Fruit fly (Drosophila melanogaster) whole organism, embryonic: ENCODE measurements around the gene DAAM.
A peak's percentile ranks its signal among the peaks of the same experiment; 100 is the strongest.

ENCODE experiments used
- Asciz ChIP-seq: fragments of 200-800 bp; sonication (Bioruptor generic); optimal IDR thresholded peaks from 2 replicates; lab custom pipeline; 2017; ENCODE audit warnings: missing biosample characterization, mild to moderate bottlenecking, missing genetic modification characterization, missing genetic modification reagents
- CG10274 ChIP-seq: fragments of 200-800 bp; sonication (Bioruptor generic); optimal IDR thresholded peaks from 3 replicates; lab custom pipeline; 2017; ENCODE audit warnings: missing biosample characterization, mild to moderate bottlenecking, missing genetic modification characterization
- CG10431 ChIP-seq: fragments of 200-800 bp; sonication (Bioruptor generic); optimal IDR thresholded peaks from 3 replicates; lab custom pipeline; 2018; ENCODE audit warnings: missing biosample characterization, mild to moderate bottlenecking, missing genetic modification characterization
- CG11696 ChIP-seq: fragments of 200-800 bp; sonication (Bioruptor generic); IDR thresholded peaks from 2 replicates; pipeline ENCODE4 v1.3.6; 2022; ENCODE audit warnings: missing biosample characterization, missing genetic modification characterization
- CG13894 ChIP-seq: fragments of 200-800 bp; sonication (Bioruptor generic); optimal IDR thresholded peaks from 3 replicates; lab custom pipeline; 2018; ENCODE audit warnings: missing biosample characterization, mild to moderate bottlenecking, missing genetic modification characterization, moderate library complexity
- CG14860 ChIP-seq: fragments of 200-800 bp; sonication (Bioruptor generic); IDR thresholded peaks from 3 replicates; pipeline ENCODE4 v1.3.6; 2022; ENCODE audit warnings: missing biosample characterization, missing genetic modification characterization; ENCODE audit not compliant: partially characterized antibody
- CG15514 ChIP-seq: fragments of 200-800 bp; sonication (Bioruptor generic); optimal IDR thresholded peaks from 3 replicates; lab custom pipeline; 2017; ENCODE audit warnings: missing biosample characterization, missing genetic modification characterization, mild to moderate bottlenecking, moderate library complexity, missing genetic modification reagents
- CG16813 ChIP-seq: fragments of 200-800 bp; sonication (Bioruptor generic); IDR thresholded peaks from 3 replicates; pipeline ENCODE4 v1.3.6; 2022; ENCODE audit warnings: missing biosample characterization, missing genetic modification characterization; ENCODE audit not compliant: partially characterized antibody
- CG17186 ChIP-seq: fragments of 200-800 bp; sonication (Bioruptor generic); optimal IDR thresholded peaks from 3 replicates; lab custom pipeline; 2017; ENCODE audit warnings: missing biosample characterization, missing genetic modification reagents, missing genetic modification characterization
- CG17912 ChIP-seq: fragments of 200-800 bp; sonication (Bioruptor generic); optimal IDR thresholded peaks from 2 replicates; lab custom pipeline; 2018; ENCODE audit warnings: missing biosample characterization, mild to moderate bottlenecking, missing genetic modification characterization
- CG2116 ChIP-seq: fragments of 200-800 bp; sonication (Bioruptor generic); optimal IDR thresholded peaks from 3 replicates; lab custom pipeline; 2018; ENCODE audit warnings: missing biosample characterization, mild to moderate bottlenecking, missing genetic modification characterization
- CG2129 ChIP-seq: fragments of 200-800 bp; sonication (Bioruptor generic); IDR thresholded peaks from 2 replicates; pipeline ENCODE4 v1.3.6; 2022; ENCODE audit warnings: missing biosample characterization, missing genetic modification characterization; ENCODE audit not compliant: partially characterized antibody
- CG30431 ChIP-seq: fragments of 200-800 bp; sonication (Bioruptor generic); optimal IDR thresholded peaks from 2 replicates; lab custom pipeline; 2017; ENCODE audit warnings: missing biosample characterization, missing genetic modification characterization
- CG5180 ChIP-seq: fragments of 200-800 bp; sonication (Bioruptor generic); optimal IDR thresholded peaks from 3 replicates; lab custom pipeline; 2017; ENCODE audit warnings: missing biosample characterization, missing genetic modification characterization, mild to moderate bottlenecking, moderate library complexity, missing genetic modification reagents
- CG8290 ChIP-seq, 3 experiments: fragments of 200-800 bp; sonication (Bioruptor generic); optimal IDR thresholded peaks; 2 replicates each; lab custom pipeline; 2016 to 2019; ENCODE audit warnings: missing biosample characterization in 3 of 3, missing genetic modification characterization in 3 of 3, mild to moderate bottlenecking in 2 of 3, moderate library complexity in 1 of 3
- CoRest ChIP-seq: fragments of 200-800 bp; sonication (Bioruptor generic); optimal IDR thresholded peaks from 3 replicates; lab custom pipeline; 2018; ENCODE audit warnings: missing biosample characterization, mild to moderate bottlenecking, missing genetic modification characterization, moderate library complexity
- Dp ChIP-seq: fragments of 200-800 bp; sonication (Bioruptor generic); optimal IDR thresholded peaks from 2 replicates; lab custom pipeline; 2018; ENCODE audit warnings: missing biosample characterization, mild to moderate bottlenecking, missing genetic modification characterization, moderate library complexity
- Fer2 ChIP-seq: fragments of 200-800 bp; sonication (Bioruptor generic); optimal IDR thresholded peaks from 2 replicates; lab custom pipeline; 2018; ENCODE audit warnings: missing biosample characterization, mild to moderate bottlenecking, missing genetic modification characterization, moderate library complexity
- H15 ChIP-seq: fragments of 200-800 bp; sonication (Bioruptor generic); IDR thresholded peaks from 3 replicates; pipeline ENCODE4 v1.3.6; 2022; ENCODE audit warnings: missing biosample characterization, missing genetic modification characterization
- Max ChIP-seq: fragments of 200-800 bp; sonication (Bioruptor generic); optimal IDR thresholded peaks from 2 replicates; lab custom pipeline; 2016; ENCODE audit warnings: missing biosample characterization, mild to moderate bottlenecking, missing genetic modification characterization
- Med ChIP-seq: fragments of 200-800 bp; sonication (Bioruptor generic); peaks from one replicate; lab custom pipeline; 2016; ENCODE audit warnings: missing biosample characterization, missing genetic modification characterization, mild to moderate bottlenecking, inconsistent platforms, moderate library complexity
- Mes4 ChIP-seq: fragments of 200-800 bp; sonication (Bioruptor generic); optimal IDR thresholded peaks from 2 replicates; lab custom pipeline; 2016; ENCODE audit warnings: missing biosample characterization, missing genetic modification characterization
- NC2β ChIP-seq: fragments of 200-800 bp; sonication (Bioruptor generic); optimal IDR thresholded peaks from 2 replicates; lab custom pipeline; 2016; ENCODE audit warnings: missing biosample characterization, missing genetic modification characterization
- Ptx1 ChIP-seq: fragments of 200-800 bp; sonication (Bioruptor generic); IDR thresholded peaks from 2 replicates; pipeline ENCODE4 v1.3.6; 2022; ENCODE audit warnings: missing biosample characterization, missing genetic modification characterization
- Ravus ChIP-seq: fragments of 200-800 bp; sonication (Bioruptor generic); IDR thresholded peaks from 2 replicates; pipeline ENCODE4 v1.3.6; 2022; ENCODE audit warnings: missing biosample characterization, missing genetic modification characterization
- Six4 ChIP-seq: fragments of 200-800 bp; sonication (Bioruptor generic); optimal IDR thresholded peaks from 2 replicates; lab custom pipeline; 2016; ENCODE audit warnings: missing biosample characterization, missing genetic modification characterization
- Sox102F ChIP-seq: fragments of 200-800 bp; sonication (Bioruptor generic); optimal IDR thresholded peaks from 2 replicates; lab custom pipeline; 2018; ENCODE audit warnings: missing biosample characterization, mild to moderate bottlenecking, missing genetic modification characterization, moderate library complexity
- Trl ChIP-seq, 3 experiments: fragments of >200 bp in 2 of 3; fragments of 200-800 bp in 1 of 3; sonication (Bioruptor generic) in 1 of 3; optimal IDR thresholded peaks; 2 replicates in 1 of 3; 3 replicates in 2 of 3; lab custom pipeline; 2016 to 2017; ENCODE audit warnings: missing biosample characterization in 1 of 3, missing genetic modification characterization in 1 of 3
- YL-1 ChIP-seq: fragments of 200-800 bp; sonication (Bioruptor generic); optimal IDR thresholded peaks from 3 replicates; lab custom pipeline; 2017; ENCODE audit warnings: missing biosample characterization, mild to moderate bottlenecking, missing genetic modification characterization
- abd-A ChIP-seq: fragments of 200-800 bp; sonication (Bioruptor generic); optimal IDR thresholded peaks from 3 replicates; lab custom pipeline; 2019; ENCODE audit warnings: missing biosample characterization, mild to moderate bottlenecking, missing genetic modification characterization, moderate library complexity
- ase ChIP-seq: fragments of 200-800 bp; sonication (Bioruptor generic); IDR thresholded peaks from 3 replicates; pipeline ENCODE4 v1.3.6; 2022; ENCODE audit warnings: missing biosample characterization, missing genetic modification characterization
- ci ChIP-seq: fragments of 200-800 bp; sonication (Bioruptor generic); IDR thresholded peaks from 3 replicates; pipeline ENCODE4 v1.3.6; 2022; ENCODE audit warnings: missing biosample characterization, missing genetic modification characterization
- corto ChIP-seq: fragments of 200-800 bp; sonication (Bioruptor generic); optimal IDR thresholded peaks from 2 replicates; lab custom pipeline; 2016; ENCODE audit warnings: missing biosample characterization, mild to moderate bottlenecking, missing genetic modification characterization, moderate library complexity
- dan ChIP-seq: fragments of 200-800 bp; sonication (Bioruptor generic); IDR thresholded peaks from 2 replicates; pipeline ENCODE4 v1.3.6; 2022; ENCODE audit warnings: missing biosample characterization, missing genetic modification characterization
- dm ChIP-seq: fragments of 200-800 bp; sonication (Bioruptor generic); optimal IDR thresholded peaks from 3 replicates; lab custom pipeline; 2016; ENCODE audit warnings: missing biosample characterization, missing genetic modification characterization
- dpn ChIP-seq, 2 experiments: fragments of 200-800 bp; sonication (Bioruptor generic); optimal IDR thresholded peaks; 3 replicates each; lab custom pipeline; 2016; ENCODE audit warnings: missing biosample characterization in 2 of 2, missing genetic modification characterization in 2 of 2
- fd3F ChIP-seq: fragments of 200-800 bp; sonication (Bioruptor generic); optimal IDR thresholded peaks from 2 replicates; lab custom pipeline; 2018; ENCODE audit warnings: missing biosample characterization, mild to moderate bottlenecking, missing genetic modification characterization, moderate library complexity
- grau ChIP-seq: fragments of 200-800 bp; optimal IDR thresholded peaks from 3 replicates; lab custom pipeline; 2019; ENCODE audit warnings: missing biosample characterization, mild to moderate bottlenecking, missing genetic modification characterization, moderate library complexity
- gsb-n ChIP-seq: fragments of 200-800 bp; sonication (Bioruptor generic); optimal IDR thresholded peaks from 3 replicates; lab custom pipeline; 2018; ENCODE audit warnings: missing biosample characterization, mild to moderate bottlenecking, missing genetic modification characterization
- hbn ChIP-seq: fragments of 200-800 bp; sonication (Bioruptor generic); IDR thresholded peaks from 2 replicates; pipeline ENCODE4 v1.3.6; 2022; ENCODE audit warnings: missing biosample characterization, missing genetic modification characterization; ENCODE audit not compliant: partially characterized antibody
- inv ChIP-seq: fragments of 200-800 bp; sonication (Bioruptor generic); IDR thresholded peaks from 2 replicates; pipeline ENCODE4 v1.3.6; 2022; ENCODE audit warnings: missing biosample characterization, missing genetic modification characterization; ENCODE audit not compliant: partially characterized antibody
- nerfin-1 ChIP-seq: fragments of 200-800 bp; sonication (Bioruptor generic); optimal IDR thresholded peaks from 3 replicates; lab custom pipeline; 2019; ENCODE audit warnings: missing biosample characterization, mild to moderate bottlenecking, missing genetic modification characterization, moderate library complexity
- phol ChIP-seq: fragments of 200-800 bp; sonication (Bioruptor generic); optimal IDR thresholded peaks from 3 replicates; lab custom pipeline; 2018; ENCODE audit warnings: missing biosample characterization, mild to moderate bottlenecking, missing genetic modification characterization, moderate library complexity
- sqz ChIP-seq: fragments of 200-800 bp; sonication (Bioruptor generic); optimal IDR thresholded peaks from 3 replicates; lab custom pipeline; 2018; ENCODE audit warnings: missing biosample characterization, mild to moderate bottlenecking, missing genetic modification characterization
- ssp ChIP-seq: fragments of 200-800 bp; sonication (Bioruptor generic); IDR thresholded peaks from 2 replicates; pipeline ENCODE4 v1.3.6; 2022; ENCODE audit warnings: missing biosample characterization, missing genetic modification characterization
- stc ChIP-seq: fragments of 200-800 bp; sonication (Bioruptor generic); IDR thresholded peaks from 2 replicates; pipeline ENCODE4 v1.3.6; 2022; ENCODE audit warnings: missing biosample characterization, missing genetic modification characterization
- zen ChIP-seq: fragments of 200-800 bp; sonication (Bioruptor generic); optimal IDR thresholded peaks from 3 replicates; lab custom pipeline; 2018; ENCODE audit warnings: missing biosample characterization, mild to moderate bottlenecking, missing genetic modification characterization, moderate library complexity

DAAM gene

dm6 chrX:1270655-1271054 lies 51.5 kb downstream of the DAAM start (continued):
- TF ChIP-seq CG2129 (GFP tag; lab: Robert Waterston, UW): no peak
- no peak for TF ChIP-seq CG8290 (GFP tag; optimal IDR thresholded peaks at IDR 0.05; lab: Kevin White, UChicago)
- no peak for TF ChIP-seq CG8290 (tag; optimal IDR thresholded peaks at IDR 0.05; lab: Kevin White, UChicago)
- TF ChIP-seq CoRest (tag; lab: Kevin White, UChicago): peak; percentile 67
- TF ChIP-seq stc: no peak
- no peak for TF ChIP-seq Asciz (GFP tag; lab: Kevin White, UChicago)
- no peak for TF ChIP-seq CG2116
- no peak for TF ChIP-seq Six4 (GFP tag; lab: Kevin White, UChicago)
- peak; percentile 78 for TF ChIP-seq CG11696 (GFP tag; lab: Robert Waterston, UW)
- peak; percentile 26 for TF ChIP-seq phol
- no peak for TF ChIP-seq CG17912 (GFP tag; lab: Kevin White, UChicago)
- TF ChIP-seq zen (tag; lab: Kevin White, UChicago): no peak
- no peak for TF ChIP-seq dan
- TF ChIP-seq gsb-n (tag; lab: Kevin White, UChicago): no peak
- peak; percentile 18 for TF ChIP-seq fd3F (GFP tag; lab: Kevin White, UChicago)
- no peak for TF ChIP-seq Ravus (GFP tag; lab: Robert Waterston, UW)
- no peak for TF ChIP-seq abd-A (tag; lab: Kevin White, UChicago)
- no peak for TF ChIP-seq inv (GFP tag; lab: Robert Waterston, UW)
- peak; percentile 18 for TF ChIP-seq Fer2
- 0 out of 3 replicates have a peak, but pooled peaks have one; percentile 38 for TF ChIP-seq H15 (GFP tag; lab: Robert Waterston, UW)
- TF ChIP-seq CG5180: peak; percentile 32
- no peak for TF ChIP-seq dm (GFP tag; lab: Kevin White, UChicago)
- no peak for TF ChIP-seq YL-1
- TF ChIP-seq Trl (optimal IDR thresholded peaks at IDR 0.05; lab: Kevin White, UChicago): no peak
- TF ChIP-seq Trl (GFP tag; optimal IDR thresholded peaks at IDR 0.05; lab: Kevin White, UChicago): peak; percentile 12
- TF ChIP-seq Mes4: no peak
- no peak for TF ChIP-seq CG14860 (GFP tag; lab: Robert Waterston, UW)
- no peak for TF ChIP-seq CG30431 (GFP tag; lab: Kevin White, UChicago)
- no peak for TF ChIP-seq Dp (GFP tag; lab: Kevin White, UChicago)
- no peak for TF ChIP-seq NC2β (GFP tag; lab: Kevin White, UChicago)
- no peak for TF ChIP-seq hbn (GFP tag; lab: Robert Waterston, UW)

- TF ChIP-seq CG16813 (GFP tag; lab: Robert Waterston, UW) (no peak), CG10431 (GFP tag; lab: Kevin White, UChicago) (no peak), ase (GFP tag; lab: Robert Waterston, UW) (no peak), CG13894 (tag; lab: Kevin White, UChicago) (peak; percentile 98), zen (tag; lab: Kevin White, UChicago) (no peak), corto (GFP tag; lab: Kevin White, UChicago) (no peak), CG10274 (no peak), CG17186 (GFP tag; lab: Kevin White, UChicago) (no peak)
These were observed 52.0 kb downstream of the DAAM start for dm6 chrX:1270183-1270582.

- TF ChIP-seq CG15514 (GFP tag; lab: Kevin White, UChicago): no peak
- no peak for TF ChIP-seq Ptx1 (GFP tag; lab: Robert Waterston, UW)
- TF ChIP-seq ci: 0 out of 3 replicates have a peak, but pooled peaks have one; percentile 11
- no peak for TF ChIP-seq CG8290 (GFP tag; optimal IDR thresholded peaks at IDR 0.05; lab: Kevin White, UChicago)
- TF ChIP-seq CG8290 (tag; optimal IDR thresholded peaks at IDR 0.05; lab: Kevin White, UChicago): peak in 1 of 2 experiments; percentile 40
- 0 out of 2 replicates have a peak, but pooled peaks have one; percentile 15 for TF ChIP-seq ssp (GFP tag; lab: Robert Waterston, UW)
- TF ChIP-seq Med (GFP tag; lab: Kevin White, UChicago): peak; percentile 71
- TF ChIP-seq Sox102F: peak; percentile 40
- no peak for TF ChIP-seq nerfin-1 (tag; lab: Kevin White, UChicago)
- peak; percentile 90 for TF ChIP-seq grau (tag; lab: Kevin White, UChicago)
- no peak for TF ChIP-seq dpn (GFP tag; optimal IDR thresholded peaks at IDR 0.05; lab: Kevin White, UChicago)
- TF ChIP-seq sqz (GFP tag; lab: Kevin White, UChicago): no peak
- no peak for TF ChIP-seq Max (GFP tag; lab: Kevin White, UChicago)
- TF ChIP-seq Asciz (GFP tag; lab: Kevin White, UChicago): no peak
These were observed 52.5 kb downstream of the DAAM start for dm6 chrX:1269700-1270099.
